Worm (Caenorhabditis elegans) whole organism, L4 larva: ENCODE results near the gene dnc-3.

Experiments
- D1046.2 ChIP-seq: fragments of 200-800 bp; sonication (Bioruptor generic); IDR thresholded peaks from 2 replicates; pipeline ENCODE4 v1.3.6; 2022; ENCODE audit warnings: missing genetic modification characterization, missing compliant biosample characterization
- F10B5.3 ChIP-seq: sonication (generic microtip); optimal IDR thresholded peaks from 2 replicates; lab custom pipeline; 2016; ENCODE audit warnings: mild to moderate bottlenecking, missing genetic modification characterization, missing compliant biosample characterization
- R02D3.7 ChIP-seq: fragments of 150-350 bp; sonication (generic microtip); optimal IDR thresholded peaks from 3 replicates; lab custom pipeline; 2014; ENCODE audit warnings: missing biosample characterization, missing genetic modification characterization
- aly-2 ChIP-seq: sonication (generic microtip); optimal IDR thresholded peaks from 2 replicates; lab custom pipeline; 2018; ENCODE audit warnings: missing biosample characterization, missing genetic modification characterization
- daf-12 ChIP-seq: fragments of 150-350 bp; optimal IDR thresholded peaks from 2 replicates; lab custom pipeline; 2014; ENCODE audit warnings: missing biosample characterization, missing genetic modification reagents, missing genetic modification characterization
- fos-1 ChIP-seq: fragments of 150-350 bp; optimal IDR thresholded peaks from 2 replicates; lab custom pipeline; 2014; ENCODE audit warnings: missing biosample characterization, missing genetic modification characterization
- hlh-11 ChIP-seq: fragments of 200-800 bp; sonication (Bioruptor generic); optimal IDR thresholded peaks from 2 replicates; lab custom pipeline; 2018; ENCODE audit warnings: mild to moderate bottlenecking, missing genetic modification characterization, missing compliant biosample characterization
- lin-13 ChIP-seq: fragments of 150-350 bp; optimal IDR thresholded peaks from 2 replicates; lab custom pipeline; 2014; ENCODE audit warnings: missing biosample characterization, missing genetic modification reagents, missing genetic modification characterization
- lsy-2 ChIP-seq, 2 experiments: fragments of 150-350 bp in 1 of 2; sonication (generic microtip) in 1 of 2; optimal IDR thresholded peaks; 2 replicates each; lab custom pipeline; 2014 to 2017; ENCODE audit warnings: missing biosample characterization in 2 of 2, missing genetic modification characterization in 2 of 2
- nhr-25 ChIP-seq: sonication (generic microtip); optimal IDR thresholded peaks from 2 replicates; lab custom pipeline; 2017; ENCODE audit warnings: missing genetic modification characterization, mild to moderate bottlenecking, missing compliant biosample characterization, antibody characterized with exemption, moderate library complexity, borderline replicate concordance; ENCODE audit not compliant: insufficient read depth
- nhr-77 ChIP-seq: fragments of 150-350 bp; optimal IDR thresholded peaks from 2 replicates; lab custom pipeline; 2014; ENCODE audit warnings: missing biosample characterization, missing genetic modification characterization
- set-16 ChIP-seq: fragments of 200-800 bp; sonication (Bioruptor generic); IDR thresholded peaks from 2 replicates; pipeline ENCODE4 v1.3.6; 2022; ENCODE audit warnings: missing genetic modification reagents, missing genetic modification characterization, missing compliant biosample characterization

DNA sequence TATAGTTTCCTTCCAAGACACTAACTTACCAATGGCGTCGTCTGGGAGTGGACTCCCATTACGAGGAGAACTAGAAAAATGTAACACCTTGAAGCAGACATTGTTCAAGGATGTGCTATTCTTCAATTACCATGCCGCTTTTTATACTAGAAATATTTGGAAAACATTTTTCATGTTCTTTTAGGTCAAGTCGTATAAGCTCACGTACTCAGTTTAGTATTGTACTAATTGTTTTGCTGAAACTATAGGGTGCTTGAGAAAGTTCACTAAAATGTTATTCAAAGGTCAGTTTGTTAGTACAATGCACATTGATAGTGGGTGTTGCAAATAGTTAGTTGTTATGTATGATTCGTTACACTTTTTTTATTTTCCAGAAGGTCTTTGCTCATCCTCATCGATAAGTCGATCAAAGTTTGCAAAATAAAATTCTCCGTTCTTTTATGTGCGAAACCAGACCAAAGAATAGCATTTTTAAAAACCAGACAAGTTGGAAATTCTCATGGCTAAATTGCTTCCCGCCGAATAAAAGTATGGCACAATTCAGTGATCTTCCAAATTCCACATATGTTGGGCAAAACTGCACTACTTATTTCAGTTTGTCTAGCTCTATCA is 17.5 kb downstream of the dnc-3 start, which contains the start of the genes clec-128 and clec-129:
- TF ChIP-seq set-16 (GFP tag; lab: Robert Waterston, UW) (no peak), nhr-77 (no peak), daf-12 (tag; lab: Kevin White, UChicago) (no peak), D1046.2 (GFP tag; lab: Robert Waterston, UW) (no peak), lin-13 (GFP tag; lab: Kevin White, UChicago) (no peak), lsy-2 (tag; optimal IDR thresholded peaks at IDR 0.05; lab: Kevin White, UChicago) (no peak), R02D3.7 (tag; lab: Kevin White, UChicago) (no peak), fos-1 (tag; lab: Kevin White, UChicago) (no peak), hlh-11 (tag; lab: Kevin White, UChicago) (no peak), aly-2 (tag; lab: Kevin White, UChicago) (no peak), F10B5.3 (no peak), nhr-25 (tag; lab: Kevin White, UChicago) (no peak)
